Fruit fly (Drosophila melanogaster): ENCODE results near the gene CG6621.
A peak's percentile ranks its signal among the peaks of the same experiment; 100 is the strongest.

Gene CG6621

DNA sequence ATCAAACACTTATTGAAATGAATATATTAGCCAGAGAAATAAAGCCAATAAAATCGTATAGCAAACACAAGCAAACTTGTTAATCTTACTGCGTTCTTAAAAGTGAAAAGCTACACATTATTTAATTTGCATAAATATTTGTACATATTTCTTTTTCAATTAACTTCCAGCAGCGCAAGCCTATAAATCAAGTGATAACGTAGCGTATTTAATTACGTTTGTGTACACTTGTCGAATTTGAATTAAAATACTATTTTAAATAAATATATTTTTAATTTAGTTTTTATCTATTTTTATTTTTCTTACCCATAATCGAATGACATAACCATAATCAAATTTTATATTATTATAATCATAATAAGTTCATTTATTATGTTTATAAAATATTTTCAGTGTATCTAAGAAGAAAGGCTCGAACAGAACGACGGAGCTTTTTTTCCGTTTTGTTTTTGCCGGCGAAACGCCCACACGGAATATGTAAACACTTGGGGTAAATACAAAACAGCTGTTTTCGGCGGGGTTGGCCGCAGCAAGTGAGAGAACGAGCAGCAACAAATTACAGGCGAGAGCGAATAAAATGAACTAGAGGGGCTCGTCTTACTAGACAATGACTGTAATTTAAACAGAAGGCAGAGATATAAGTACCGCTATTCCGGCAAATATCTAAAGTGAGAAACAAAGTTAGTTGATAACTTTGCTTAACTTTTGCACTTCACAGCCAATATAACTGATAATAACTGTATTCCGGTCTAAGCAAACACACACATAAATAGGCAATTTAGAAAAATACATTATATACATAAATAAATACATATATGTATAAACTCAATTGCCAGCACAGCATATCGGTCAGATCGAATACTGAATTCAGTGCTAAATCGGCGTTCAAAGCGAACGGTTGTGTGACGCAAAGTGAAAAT is 17.6 kb downstream of the CG6621 start, which contains the start of gene Sodh2 (continued):
- TF ChIP-seq CG5180 (GFP tag; optimal IDR thresholded peaks at IDR 0.05), result peak; percentile 68
- peak; percentile 67; the same call in 1 of the 2 replicates for TF ChIP-seq Awh (GFP tag; IDR thresholded peaks at IDR 0.05)
- TF ChIP-seq CG15073 (GFP tag; optimal IDR thresholded peaks at IDR 0.05), result peak; percentile 47
- no peak for TF ChIP-seq Lhr (GFP tag; optimal IDR thresholded peaks at IDR 0.05)
- peak; percentile 68 for TF ChIP-seq CG1792 (GFP tag; optimal IDR thresholded peaks at IDR 0.05)
- TF ChIP-seq CG16815 (GFP tag; optimal IDR thresholded peaks at IDR 0.05), result peak; percentile 56
- peak in 1 of 2 experiments; percentile 69 for TF ChIP-seq bsh (GFP tag; optimal IDR thresholded peaks at IDR 0.05)
- TF ChIP-seq Hmx (GFP tag; optimal IDR thresholded peaks at IDR 0.05), result no peak
- peak; percentile 87 for TF ChIP-seq CG34422 (GFP tag; IDR thresholded peaks at IDR 0.05)
- peak; percentile 52 for TF ChIP-seq CG9876 (GFP tag; optimal IDR thresholded peaks at IDR 0.05)
- TF ChIP-seq oc (tag; optimal IDR thresholded peaks at IDR 0.05), result peak; percentile 42
- TF ChIP-seq CG10147 (GFP tag; optimal IDR thresholded peaks at IDR 0.05), result peak; percentile 74
- TF ChIP-seq ftz-f1 (GFP tag; optimal IDR thresholded peaks at IDR 0.05), result no peak
- TF ChIP-seq CG5245 (GFP tag; optimal IDR thresholded peaks at IDR 0.05), result peak; percentile 25
- TF ChIP-seq btn (GFP tag; optimal IDR thresholded peaks at IDR 0.05), result no peak
- TF ChIP-seq disco-r (GFP tag; optimal IDR thresholded peaks at IDR 0.05), result peak; percentile 46
- TF ChIP-seq CG13296 (GFP tag; optimal IDR thresholded peaks at IDR 0.05), result peak; percentile 90
- peak; percentile 16 for TF ChIP-seq Atf3 (GFP tag; optimal IDR thresholded peaks at IDR 0.05)
- peak; percentile 64; the same call in 1 of the 2 replicates for TF ChIP-seq Taf1 (GFP tag; IDR thresholded peaks at IDR 0.05)
- TF ChIP-seq yki (optimal IDR thresholded peaks at IDR 0.05), result no peak
- peak; percentile 92 for TF ChIP-seq Ets65A (GFP tag)
- TF ChIP-seq CG2120 (GFP tag; optimal IDR thresholded peaks at IDR 0.05), result peak; percentile 92
- TF ChIP-seq gem (tag; optimal IDR thresholded peaks at IDR 0.05), result peak; percentile 85
- no peak for TF ChIP-seq Elba2 (GFP tag; optimal IDR thresholded peaks at IDR 0.05)
- peak; percentile 86 for TF ChIP-seq lbe (GFP tag; optimal IDR thresholded peaks at IDR 0.05)
- TF ChIP-seq gcm2 (GFP tag; optimal IDR thresholded peaks at IDR 0.05), result no peak
- TF ChIP-seq Hey (tag; optimal IDR thresholded peaks at IDR 0.05), result peak; percentile 67
- no peak for TF ChIP-seq CG10321 (GFP tag; IDR thresholded peaks at IDR 0.05)
- peak; percentile 90 for TF ChIP-seq sr (GFP tag; IDR thresholded peaks at IDR 0.05)
- TF ChIP-seq Hsf (GFP tag; optimal IDR thresholded peaks at IDR 0.05), result peak; percentile 67
- TF ChIP-seq eve (GFP tag; optimal IDR thresholded peaks at IDR 0.05), result no peak
- TF ChIP-seq Dref (GFP tag; IDR thresholded peaks at IDR 0.05), result no peak
- peak; percentile 16 for TF ChIP-seq slou (GFP tag; optimal IDR thresholded peaks at IDR 0.05)
- TF ChIP-seq CG17359 (tag; optimal IDR thresholded peaks at IDR 0.05), result peak; percentile 59
- TF ChIP-seq vvl (GFP tag; IDR thresholded peaks at IDR 0.05), result peak; percentile 79
- TF ChIP-seq ken (GFP tag; IDR thresholded peaks at IDR 0.05), result peak; percentile 73
- TF ChIP-seq Xrp1 (GFP tag; IDR thresholded peaks at IDR 0.05), result peak; percentile 54
- peak; percentile 85 for TF ChIP-seq CG2712 (tag; optimal IDR thresholded peaks at IDR 0.05)
- TF ChIP-seq pzg (GFP tag; optimal IDR thresholded peaks at IDR 0.05), result peak; percentile 7
- TF ChIP-seq CG13123 (GFP tag; optimal IDR thresholded peaks at IDR 0.05), result peak; percentile 23
- TF ChIP-seq CG4328 (GFP tag; optimal IDR thresholded peaks at IDR 0.05), result peak; percentile 63
- TF ChIP-seq CG14710 (tag; optimal IDR thresholded peaks at IDR 0.05), result peak; percentile 71
- TF ChIP-seq trem (tag; optimal IDR thresholded peaks at IDR 0.05), result peak; percentile 44
- TF ChIP-seq tup (GFP tag; optimal IDR thresholded peaks at IDR 0.05), result peak; percentile 27
- TF ChIP-seq CG14667 (GFP tag; IDR thresholded peaks at IDR 0.05), result peak; percentile 53
- TF ChIP-seq H15 (GFP tag; IDR thresholded peaks at IDR 0.05), result peak; percentile 61
- TF ChIP-seq dm (GFP tag; optimal IDR thresholded peaks at IDR 0.05), result no peak
- peak; percentile 93 for TF ChIP-seq BtbVII (GFP tag; optimal IDR thresholded peaks at IDR 0.05)
- TF ChIP-seq CG31388 (GFP tag; optimal IDR thresholded peaks at IDR 0.05), result no peak
- TF ChIP-seq ase (GFP tag; IDR thresholded peaks at IDR 0.05), result peak; percentile 57; the same call in 2 of the 3 replicates
